Worm (Caenorhabditis elegans): ENCODE results near the gene K07H8.8.

- TF ChIP-seq lin-13 (GFP tag; optimal IDR thresholded peaks at IDR 0.05) (no peak), zip-2 (tag; optimal IDR thresholded peaks at IDR 0.05) (no peak), dmd-6 (GFP tag; IDR thresholded peaks at IDR 0.05) (no peak), dmd-9 (GFP tag; IDR thresholded peaks at IDR 0.05) (no peak), skn-1 (tag; optimal IDR thresholded peaks at IDR 0.05) (no peak), nhr-77 (tag; optimal IDR thresholded peaks at IDR 0.05) (no peak), ztf-11 (tag; optimal IDR thresholded peaks at IDR 0.05) (no peak), ama-1 (optimal IDR thresholded peaks at IDR 0.05) (no peak), dmd-8 (GFP tag; IDR thresholded peaks at IDR 0.05) (no peak)
Measured at ce11 chrIV:8302648-8303161, 34.5 kb upstream of the K07H8.8 start.
